Fruit fly (Drosophila melanogaster) whole organism, embryonic: Measurements from ENCODE around the gene Rbp1-like.
A peak's percentile ranks its signal among the peaks of the same experiment; 100 is the strongest.

Source experiments
- Abd-B ChIP-seq: fragments of 200-800 bp; sonication (Bioruptor generic); optimal IDR thresholded peaks from 2 replicates; lab custom pipeline; 2018; ENCODE audit warnings: missing biosample characterization, mild to moderate bottlenecking, missing genetic modification characterization, moderate library complexity
- Atf-2 ChIP-seq: fragments of 200-800 bp; sonication (Bioruptor generic); optimal IDR thresholded peaks from 2 replicates; lab custom pipeline; 2016; ENCODE audit warnings: missing biosample characterization, missing genetic modification characterization
- Atf6 ChIP-seq: fragments of 200-800 bp; sonication (Bioruptor generic); IDR thresholded peaks from 2 replicates; pipeline ENCODE4 v1.3.6; 2022; ENCODE audit warnings: missing biosample characterization, missing genetic modification characterization
- BtbVII ChIP-seq: fragments of 200-800 bp; sonication (Bioruptor generic); optimal IDR thresholded peaks from 3 replicates; lab custom pipeline; 2017; ENCODE audit warnings: missing biosample characterization, mild to moderate bottlenecking, missing genetic modification characterization
- CG10321 ChIP-seq: fragments of 200-800 bp; sonication (Bioruptor generic); IDR thresholded peaks from 2 replicates; pipeline ENCODE4 v1.3.6; 2022; ENCODE audit warnings: missing biosample characterization, missing genetic modification characterization
- CG10565 ChIP-seq: fragments of 200-800 bp; sonication (Bioruptor generic); optimal IDR thresholded peaks from 3 replicates; lab custom pipeline; 2016; ENCODE audit warnings: missing biosample characterization, mild to moderate bottlenecking, missing genetic modification characterization
- CG10654 ChIP-seq: fragments of 200-800 bp; sonication (Bioruptor generic); optimal IDR thresholded peaks from 2 replicates; lab custom pipeline; 2016; ENCODE audit warnings: missing biosample characterization, missing genetic modification characterization
- CG11247 ChIP-seq: fragments of 200-800 bp; sonication (Bioruptor generic); IDR thresholded peaks from 2 replicates; pipeline ENCODE4 v1.3.6; 2022; ENCODE audit warnings: missing biosample characterization, missing genetic modification characterization
- CG12155 ChIP-seq: fragments of 200-800 bp; sonication (Bioruptor generic); optimal IDR thresholded peaks from 3 replicates; lab custom pipeline; 2016; ENCODE audit warnings: missing biosample characterization, missing genetic modification characterization
- CG12299 ChIP-seq: fragments of 200-800 bp; sonication (Bioruptor generic); optimal IDR thresholded peaks from 2 replicates; lab custom pipeline; 2018; ENCODE audit warnings: missing biosample characterization, mild to moderate bottlenecking, missing genetic modification characterization
- CG14050 ChIP-seq: fragments of 200-800 bp; sonication (Bioruptor generic); IDR thresholded peaks from 3 replicates; pipeline ENCODE4 v1.3.6; 2022; ENCODE audit warnings: missing biosample characterization, missing genetic modification characterization
- CG15479 ChIP-seq: fragments of 200-800 bp; sonication (Bioruptor generic); optimal IDR thresholded peaks from 3 replicates; lab custom pipeline; 2019; ENCODE audit warnings: missing biosample characterization, mild to moderate bottlenecking, missing genetic modification characterization, moderate library complexity
- CG1602 ChIP-seq: fragments of 200-800 bp; sonication (Bioruptor generic); optimal IDR thresholded peaks from 3 replicates; lab custom pipeline; 2016; ENCODE audit warnings: missing biosample characterization, missing genetic modification characterization
- CG1647 ChIP-seq: fragments of 200-800 bp; sonication (Bioruptor generic); optimal IDR thresholded peaks from 3 replicates; lab custom pipeline; 2016; ENCODE audit warnings: missing biosample characterization, missing genetic modification characterization
- CG17186 ChIP-seq: fragments of 200-800 bp; sonication (Bioruptor generic); optimal IDR thresholded peaks from 3 replicates; lab custom pipeline; 2017; ENCODE audit warnings: missing biosample characterization, missing genetic modification reagents, missing genetic modification characterization
- CG18619 ChIP-seq: fragments of 200-800 bp; sonication (Bioruptor generic); optimal IDR thresholded peaks from 3 replicates; lab custom pipeline; 2017; ENCODE audit warnings: missing biosample characterization, mild to moderate bottlenecking, missing genetic modification characterization
- CG4424 ChIP-seq: fragments of 200-800 bp; sonication (Bioruptor generic); optimal IDR thresholded peaks from 3 replicates; lab custom pipeline; 2016; ENCODE audit warnings: missing biosample characterization, missing genetic modification characterization
- CG6813 ChIP-seq: fragments of 200-800 bp; sonication (Bioruptor generic); optimal IDR thresholded peaks from 2 replicates; lab custom pipeline; 2017; ENCODE audit warnings: missing biosample characterization, missing genetic modification characterization, mild to moderate bottlenecking, moderate library complexity, missing genetic modification reagents
- CG7987 ChIP-seq: fragments of 200-800 bp; sonication (Bioruptor generic); optimal IDR thresholded peaks from 2 replicates; lab custom pipeline; 2018; ENCODE audit warnings: missing biosample characterization, mild to moderate bottlenecking, missing genetic modification characterization, moderate library complexity
- CG9797 ChIP-seq: fragments of 200-800 bp; sonication (Bioruptor generic); optimal IDR thresholded peaks from 3 replicates; lab custom pipeline; 2018; ENCODE audit warnings: missing biosample characterization, mild to moderate bottlenecking, missing genetic modification characterization
- Dbx ChIP-seq: fragments of 200-800 bp; sonication (Bioruptor generic); IDR thresholded peaks from 3 replicates; pipeline ENCODE4 v1.3.6; 2022; ENCODE audit warnings: missing biosample characterization, missing genetic modification characterization
- Dll ChIP-seq: fragments of 200-800 bp; sonication (Bioruptor generic); IDR thresholded peaks from 4 replicates; pipeline ENCODE4 v1.3.6; 2022; ENCODE audit warnings: missing biosample characterization, missing genetic modification characterization; ENCODE audit not compliant: partially characterized antibody
- Elba2 ChIP-seq: fragments of 200-800 bp; sonication (Bioruptor generic); optimal IDR thresholded peaks from 3 replicates; lab custom pipeline; 2016; ENCODE audit warnings: missing biosample characterization, missing genetic modification characterization
- Ets97D ChIP-seq: fragments of 200-800 bp; sonication (Bioruptor generic); optimal IDR thresholded peaks from 3 replicates; lab custom pipeline; 2016; ENCODE audit warnings: missing biosample characterization, missing genetic modification characterization
- H2.0 ChIP-seq: fragments of 200-800 bp; sonication (Bioruptor generic); IDR thresholded peaks from 2 replicates; pipeline ENCODE4 v1.3.6; 2022; ENCODE audit warnings: missing biosample characterization, missing genetic modification characterization
- HLH4C ChIP-seq: fragments of 200-800 bp; sonication (Bioruptor generic); IDR thresholded peaks from 3 replicates; pipeline ENCODE4 v1.3.6; 2022; ENCODE audit warnings: missing biosample characterization, missing genetic modification characterization; ENCODE audit not compliant: partially characterized antibody
- HLH54F ChIP-seq: fragments of 200-800 bp; sonication (Bioruptor generic); optimal IDR thresholded peaks from 3 replicates; lab custom pipeline; 2016; ENCODE audit warnings: missing biosample characterization, missing genetic modification characterization
- Lim3 ChIP-seq: fragments of 200-800 bp; sonication (Bioruptor generic); IDR thresholded peaks from 2 replicates; pipeline ENCODE4 v1.3.6; 2022; ENCODE audit warnings: missing biosample characterization, missing genetic modification characterization
- Lpt ChIP-seq: fragments of >200 bp; optimal IDR thresholded peaks from 2 replicates; lab custom pipeline; 2018; ENCODE audit warnings: missing biosample characterization, missing genetic modification characterization
- Med ChIP-seq: fragments of 200-800 bp; sonication (Bioruptor generic); peaks from one replicate; lab custom pipeline; 2016; ENCODE audit warnings: missing biosample characterization, missing genetic modification characterization, mild to moderate bottlenecking, inconsistent platforms, moderate library complexity
- NK7.1 ChIP-seq: fragments of 200-800 bp; sonication (Bioruptor generic); optimal IDR thresholded peaks from 3 replicates; lab custom pipeline; 2016; ENCODE audit warnings: missing biosample characterization, missing genetic modification characterization
- Sry-δ ChIP-seq: fragments of 200-800 bp; sonication (Bioruptor generic); optimal IDR thresholded peaks from 2 replicates; lab custom pipeline; 2016; ENCODE audit warnings: missing biosample characterization, missing genetic modification characterization
- YL-1 ChIP-seq: fragments of 200-800 bp; sonication (Bioruptor generic); optimal IDR thresholded peaks from 3 replicates; lab custom pipeline; 2017; ENCODE audit warnings: missing biosample characterization, mild to moderate bottlenecking, missing genetic modification characterization
- ap ChIP-seq: fragments of 200-800 bp; sonication (Bioruptor generic); IDR thresholded peaks from 2 replicates; pipeline ENCODE4 v1.3.6; 2022; ENCODE audit warnings: missing biosample characterization, missing genetic modification characterization
- ato ChIP-seq: fragments of 200-800 bp; sonication (Bioruptor generic); IDR thresholded peaks from 2 replicates; pipeline ENCODE4 v1.3.6; 2022; ENCODE audit warnings: missing biosample characterization, missing genetic modification characterization; ENCODE audit not compliant: partially characterized antibody
- br ChIP-seq: fragments of >200 bp; optimal IDR thresholded peaks from 2 replicates; lab custom pipeline; 2017
- chn ChIP-seq: fragments of 200-800 bp; sonication (Bioruptor generic); optimal IDR thresholded peaks from 2 replicates; lab custom pipeline; 2016; ENCODE audit warnings: missing biosample characterization, missing genetic modification characterization
- ci ChIP-seq: fragments of 200-800 bp; sonication (Bioruptor generic); IDR thresholded peaks from 3 replicates; pipeline ENCODE4 v1.3.6; 2022; ENCODE audit warnings: missing biosample characterization, missing genetic modification characterization
- dpn ChIP-seq, 2 experiments: fragments of 200-800 bp; sonication (Bioruptor generic); optimal IDR thresholded peaks; 3 replicates each; lab custom pipeline; 2016; ENCODE audit warnings: missing biosample characterization in 2 of 2, missing genetic modification characterization in 2 of 2
- ems ChIP-seq: fragments of 200-800 bp; sonication (Bioruptor generic); optimal IDR thresholded peaks from 3 replicates; lab custom pipeline; 2016; ENCODE audit warnings: missing biosample characterization, missing genetic modification characterization
- gro ChIP-seq: fragments of 200-800 bp; sonication (Bioruptor generic); optimal IDR thresholded peaks from 2 replicates; lab custom pipeline; 2016; ENCODE audit warnings: missing biosample characterization, missing genetic modification characterization
- gsb-n ChIP-seq: fragments of 200-800 bp; sonication (Bioruptor generic); optimal IDR thresholded peaks from 3 replicates; lab custom pipeline; 2018; ENCODE audit warnings: missing biosample characterization, mild to moderate bottlenecking, missing genetic modification characterization
- lov ChIP-seq, 2 experiments: fragments of 200-800 bp in 1 of 2; fragments of >200 bp in 1 of 2; sonication (Bioruptor generic) in 1 of 2; IDR thresholded peaks in 1 of 2; optimal IDR thresholded peaks in 1 of 2; 2 replicates in 1 of 2; 3 replicates in 1 of 2; pipeline versions ENCODE4 v1.3.6 to Lab custom; 2017 to 2022; ENCODE audit warnings: missing biosample characterization in 1 of 2, missing genetic modification characterization in 1 of 2
- odd ChIP-seq: fragments of 200-800 bp; sonication (Bioruptor generic); optimal IDR thresholded peaks from 2 replicates; lab custom pipeline; 2017; ENCODE audit warnings: missing biosample characterization, mild to moderate bottlenecking, missing genetic modification characterization
- pros ChIP-seq: fragments of 200-800 bp; sonication (Bioruptor generic); optimal IDR thresholded peaks from 3 replicates; lab custom pipeline; 2019; ENCODE audit warnings: missing biosample characterization, mild to moderate bottlenecking, missing genetic modification characterization, moderate library complexity
- sc ChIP-seq, 3 experiments: fragments of >200 bp in 2 of 3; fragments of 200-800 bp in 1 of 3; sonication (Bioruptor generic) in 1 of 3; optimal IDR thresholded peaks; 2 replicates in 2 of 3; 3 replicates in 1 of 3; lab custom pipeline; 2017; ENCODE audit warnings: mild to moderate bottlenecking in 1 of 3, missing biosample characterization in 1 of 3, missing genetic modification characterization in 1 of 3, missing genetic modification reagents in 1 of 3
- sqz ChIP-seq: fragments of 200-800 bp; sonication (Bioruptor generic); optimal IDR thresholded peaks from 3 replicates; lab custom pipeline; 2018; ENCODE audit warnings: missing biosample characterization, mild to moderate bottlenecking, missing genetic modification characterization
- vvl ChIP-seq: fragments of 200-800 bp; sonication (Bioruptor generic); IDR thresholded peaks from 2 replicates; pipeline ENCODE4 v1.3.6; 2022; ENCODE audit warnings: missing biosample characterization, missing genetic modification characterization
- yki ChIP-seq: fragments of >200 bp; optimal IDR thresholded peaks from 3 replicates; lab custom pipeline; 2018
- z ChIP-seq: fragments of 200-800 bp; sonication (Bioruptor generic); IDR thresholded peaks from 3 replicates; pipeline ENCODE4 v1.3.6; 2022; ENCODE audit warnings: missing biosample characterization, missing genetic modification characterization

Rbp1-like gene

dm6 chrX:13390465-13391173, 5.9 kb upstream of the Rbp1-like start (continued):
- no peak for TF ChIP-seq sqz (GFP tag; lab: Kevin White, UChicago)
- peak; percentile 61 for TF ChIP-seq CG6813 (GFP tag; lab: Kevin White, UChicago)
- no peak for TF ChIP-seq HLH4C
- no peak for TF ChIP-seq Lpt (GFP tag; lab: Kevin White, UChicago)
- peak; percentile 76; the same call in 2 of the 3 replicates for TF ChIP-seq Dbx
- peak; percentile 44 for TF ChIP-seq CG18619
- no peak for TF ChIP-seq NK7.1
- TF ChIP-seq Dll: no peak
- TF ChIP-seq gro: no peak
- TF ChIP-seq CG12155: peak; percentile 43
- TF ChIP-seq HLH54F (GFP tag; lab: Kevin White, UChicago): no peak
- TF ChIP-seq Sry-δ (GFP tag; lab: Kevin White, UChicago): no peak
- no peak for TF ChIP-seq lov (optimal IDR thresholded peaks at IDR 0.05; lab: Kevin White, UChicago)
- no peak for TF ChIP-seq lov (GFP tag; IDR thresholded peaks at IDR 0.05; lab: Robert Waterston, UW)
- TF ChIP-seq gsb-n (tag; lab: Kevin White, UChicago): no peak
- TF ChIP-seq CG12299 (tag; lab: Kevin White, UChicago): peak; percentile 43
- TF ChIP-seq Abd-B: no peak
- peak; percentile 31 for TF ChIP-seq odd (GFP tag; lab: Kevin White, UChicago)
- TF ChIP-seq chn (GFP tag; lab: Kevin White, UChicago): no peak
- TF ChIP-seq yki (lab: Kevin White, UChicago): no peak
- no peak for TF ChIP-seq sc (optimal IDR thresholded peaks at IDR 0.05; lab: Kevin White, UChicago)
- TF ChIP-seq sc (GFP tag; optimal IDR thresholded peaks at IDR 0.05; lab: Kevin White, UChicago): no peak
- TF ChIP-seq dpn (GFP tag; optimal IDR thresholded peaks at IDR 0.05; lab: Kevin White, UChicago): peak in 1 of 2 experiments; percentile 43
- TF ChIP-seq CG4424 (GFP tag; lab: Kevin White, UChicago): peak; percentile 2
- peak; percentile 35; the same call in 1 of the 2 replicates for TF ChIP-seq CG11247 (GFP tag; lab: Robert Waterston, UW)
- TF ChIP-seq vvl: peak; percentile 76
- no peak for TF ChIP-seq CG7987 (GFP tag; lab: Kevin White, UChicago)
- TF ChIP-seq ap: 0 out of 2 replicates have a peak, but pooled peaks have one; percentile 11
- no peak for TF ChIP-seq CG9797 (GFP tag; lab: Kevin White, UChicago)
- no peak for TF ChIP-seq Atf-2 (GFP tag; lab: Kevin White, UChicago)
- TF ChIP-seq CG14050 (GFP tag; lab: Robert Waterston, UW): peak; percentile 43; the same call in 1 of the 3 replicates
- no peak for TF ChIP-seq ato (GFP tag; lab: Robert Waterston, UW)
- no peak for TF ChIP-seq CG15479 (GFP tag; lab: Kevin White, UChicago)
- TF ChIP-seq BtbVII (GFP tag; lab: Kevin White, UChicago): peak; percentile 81
- no peak for TF ChIP-seq ems (GFP tag; lab: Kevin White, UChicago)
- no peak for TF ChIP-seq CG1647
- TF ChIP-seq H2.0 (GFP tag; lab: Robert Waterston, UW): peak; percentile 61; the same call in 1 of the 2 replicates
- TF ChIP-seq pros (GFP tag; lab: Kevin White, UChicago): no peak
- TF ChIP-seq CG10654: peak; percentile 2
- TF ChIP-seq br (lab: Kevin White, UChicago): no peak
- TF ChIP-seq Med (GFP tag; lab: Kevin White, UChicago): peak; percentile 36
- peak; percentile 84 for TF ChIP-seq Atf6 (GFP tag; lab: Robert Waterston, UW)
- TF ChIP-seq Lim3 (GFP tag; lab: Robert Waterston, UW): no peak
- 0 out of 2 replicates have a peak, but pooled peaks have one; percentile 35 for TF ChIP-seq CG10321
- no peak for TF ChIP-seq CG10565
- TF ChIP-seq z (GFP tag; lab: Robert Waterston, UW): no peak
- TF ChIP-seq CG1602 (GFP tag; lab: Kevin White, UChicago): peak; percentile 26
- no peak for TF ChIP-seq ci (GFP tag; lab: Robert Waterston, UW)
- TF ChIP-seq Elba2 (GFP tag; lab: Kevin White, UChicago): no peak
- TF ChIP-seq YL-1 (GFP tag; lab: Kevin White, UChicago): no peak
- no peak for TF ChIP-seq Ets97D (GFP tag; lab: Kevin White, UChicago)
- TF ChIP-seq CG17186 (GFP tag; lab: Kevin White, UChicago): no peak
